Worm (Caenorhabditis elegans) whole organism, young adult: Measurements from ENCODE around the gene R07E5.11.

Experiments used
- B0019.2 ChIP-seq: fragments of 200-800 bp; sonication (Bioruptor generic); conservative IDR thresholded peaks from 2 replicates; pipeline ENCODE4 v1.3.6; 2022; ENCODE audit warnings: missing genetic modification reagents, missing genetic modification characterization, missing compliant biosample characterization
- C06A6.2 ChIP-seq: fragments of 200-800 bp; sonication (Bioruptor generic); conservative IDR thresholded peaks from 2 replicates; pipeline ENCODE4 v1.3.6; 2022; ENCODE audit warnings: missing genetic modification characterization, missing compliant biosample characterization
- F10E7.11 ChIP-seq: sonication (generic microtip); optimal IDR thresholded peaks from 2 replicates; lab custom pipeline; 2017; ENCODE audit warnings: mild to moderate bottlenecking, missing genetic modification characterization, moderate library complexity, missing compliant biosample characterization
- F23B12.7 ChIP-seq: sonication (generic microtip); optimal IDR thresholded peaks from 2 replicates; lab custom pipeline; 2017; ENCODE audit warnings: missing genetic modification characterization, mild to moderate bottlenecking, missing compliant biosample characterization, antibody characterized with exemption, moderate library complexity; ENCODE audit not compliant: insufficient read depth
- F37B4.10 ChIP-seq: fragments of 200-800 bp; sonication (Bioruptor generic); IDR thresholded peaks from 2 replicates; pipeline ENCODE4 v1.3.6; 2022; ENCODE audit warnings: missing genetic modification characterization, missing compliant biosample characterization
- K11D2.4 ChIP-seq: fragments of 200-800 bp; sonication (Bioruptor generic); IDR thresholded peaks from 2 replicates; pipeline ENCODE4 v1.3.6; 2022; ENCODE audit warnings: missing genetic modification reagents, missing genetic modification characterization, missing compliant biosample characterization
- T07F8.4 ChIP-seq: sonication (generic microtip); optimal IDR thresholded peaks from 2 replicates; lab custom pipeline; 2016; ENCODE audit warnings: mild to moderate bottlenecking, missing genetic modification characterization, moderate library complexity, missing compliant biosample characterization
- ZK185.1 ChIP-seq: sonication (generic microtip); optimal IDR thresholded peaks from 2 replicates; lab custom pipeline; 2016; ENCODE audit warnings: mild to moderate bottlenecking, missing genetic modification characterization, missing compliant biosample characterization; ENCODE audit not compliant: poor library complexity, severe bottlenecking
- aptf-3 ChIP-seq: fragments of 200-800 bp; sonication (Bioruptor generic); IDR thresholded peaks from 2 replicates; pipeline ENCODE4 v1.3.6; 2022; ENCODE audit warnings: missing genetic modification characterization, missing compliant biosample characterization
- athp-1 ChIP-seq: sonication (generic microtip); optimal IDR thresholded peaks from 2 replicates; lab custom pipeline; 2017; ENCODE audit warnings: mild to moderate bottlenecking, missing genetic modification characterization, missing compliant biosample characterization
- attf-6 ChIP-seq: fragments of 200-800 bp; sonication (Bioruptor generic); IDR thresholded peaks from 2 replicates; pipeline ENCODE4 v1.3.6; 2022; ENCODE audit warnings: missing genetic modification reagents, missing genetic modification characterization, missing compliant biosample characterization
- bed-2 ChIP-seq: fragments of 200-800 bp; sonication (Bioruptor generic); IDR thresholded peaks from 2 replicates; pipeline ENCODE4 v1.3.6; 2022; ENCODE audit warnings: missing genetic modification reagents, missing genetic modification characterization, missing compliant biosample characterization
- cebp-1 ChIP-seq, 2 experiments: fragments of 200-800 bp in 1 of 2; sonication (Bioruptor generic) in 1 of 2; sonication (generic microtip) in 1 of 2; IDR thresholded peaks in 1 of 2; optimal IDR thresholded peaks in 1 of 2; 2 replicates each; pipeline versions ENCODE4 v1.3.6 to Lab custom; 2017 to 2022; ENCODE audit warnings: missing compliant biosample characterization in 2 of 2, missing genetic modification characterization in 2 of 2, mild to moderate bottlenecking in 1 of 2, missing genetic modification reagents in 1 of 2, moderate library complexity in 1 of 2
- ceh-91 ChIP-seq: fragments of 200-800 bp; sonication (Bioruptor generic); IDR thresholded peaks from 2 replicates; pipeline ENCODE4 v1.3.6; 2022; ENCODE audit warnings: missing genetic modification reagents, missing genetic modification characterization, missing compliant biosample characterization
- chd-7 ChIP-seq: sonication (generic microtip); optimal IDR thresholded peaks from 2 replicates; lab custom pipeline; 2016; ENCODE audit warnings: mild to moderate bottlenecking, missing genetic modification characterization, moderate library complexity, missing compliant biosample characterization
- die-1 ChIP-seq: sonication (generic microtip); optimal IDR thresholded peaks from 2 replicates; lab custom pipeline; 2016; ENCODE audit warnings: missing genotype, mild to moderate bottlenecking, missing genetic modification characterization, missing compliant biosample characterization
- egl-44 ChIP-seq: fragments of 200-800 bp; sonication (Bioruptor generic); IDR thresholded peaks from 2 replicates; pipeline ENCODE4 v1.3.6; 2022; ENCODE audit warnings: missing genetic modification reagents, missing genetic modification characterization, missing compliant biosample characterization
- him-1 ChIP-seq: sonication (generic microtip); optimal IDR thresholded peaks from 2 replicates; lab custom pipeline; 2016; ENCODE audit warnings: missing genotype, missing genetic modification reagents, missing genetic modification characterization, missing compliant biosample characterization
- hmg-1.2 ChIP-seq: fragments of 200-800 bp; sonication (Bioruptor generic); IDR thresholded peaks from 2 replicates; pipeline ENCODE4 v1.3.6; 2022; ENCODE audit warnings: missing genetic modification reagents, missing genetic modification characterization, missing compliant biosample characterization
- lin-35 ChIP-seq, 3 experiments: fragments of 150-350 bp in 2 of 3; sonication (generic microtip) in 1 of 3; optimal IDR thresholded peaks; 2 replicates each; lab custom pipeline; 2014 to 2018; ENCODE audit warnings: missing biosample characterization in 3 of 3, missing genetic modification characterization in 3 of 3, missing genetic modification reagents in 3 of 3
- lin-40 ChIP-seq: sonication (generic microtip); optimal IDR thresholded peaks from 2 replicates; lab custom pipeline; 2016; ENCODE audit warnings: missing genetic modification characterization, mild to moderate bottlenecking, missing compliant biosample characterization, missing genotype, missing genetic modification reagents
- lin-54 ChIP-seq: fragments of 200-800 bp; sonication (Bioruptor generic); optimal IDR thresholded peaks from 2 replicates; lab custom pipeline; 2018; ENCODE audit warnings: mild to moderate bottlenecking, missing genetic modification characterization, missing compliant biosample characterization
- lsl-1 ChIP-seq: fragments of 200-800 bp; sonication (Bioruptor generic); optimal IDR thresholded peaks from 2 replicates; lab custom pipeline; 2018; ENCODE audit warnings: mild to moderate bottlenecking, missing genetic modification characterization, moderate library complexity, missing compliant biosample characterization
- madf-6 ChIP-seq: fragments of 200-800 bp; sonication (Bioruptor generic); IDR thresholded peaks from 2 replicates; pipeline ENCODE4 v1.3.6; 2022; ENCODE audit warnings: missing genetic modification reagents, missing genetic modification characterization, missing compliant biosample characterization
- mcd-1 ChIP-seq: fragments of 200-800 bp; sonication (Bioruptor generic); IDR thresholded peaks from 2 replicates; pipeline ENCODE4 v1.3.6; 2022; ENCODE audit warnings: missing genetic modification reagents, missing genetic modification characterization, missing compliant biosample characterization
- nfya-2 ChIP-seq: fragments of 200-800 bp; sonication (Bioruptor generic); IDR thresholded peaks from 2 replicates; pipeline ENCODE4 v1.3.6; 2022; ENCODE audit warnings: missing genetic modification reagents, missing genetic modification characterization, missing compliant biosample characterization
- nhr-120 ChIP-seq: fragments of 200-800 bp; sonication (Bioruptor generic); IDR thresholded peaks from 2 replicates; pipeline ENCODE4 v1.3.6; 2022; ENCODE audit warnings: missing genetic modification characterization, missing compliant biosample characterization
- nhr-179 ChIP-seq: sonication (generic microtip); optimal IDR thresholded peaks from 2 replicates; lab custom pipeline; 2016; ENCODE audit warnings: mild to moderate bottlenecking, missing genetic modification characterization, missing compliant biosample characterization
- nhr-80 ChIP-seq: sonication (generic microtip); optimal IDR thresholded peaks from 2 replicates; lab custom pipeline; 2016; ENCODE audit warnings: missing genetic modification characterization, missing compliant biosample characterization
- pbrm-1 ChIP-seq: fragments of 200-800 bp; sonication (Bioruptor generic); IDR thresholded peaks from 2 replicates; pipeline ENCODE4 v1.3.6; 2022; ENCODE audit warnings: missing genetic modification reagents, missing genetic modification characterization, missing compliant biosample characterization
- rcor-1 ChIP-seq: fragments of 200-800 bp; sonication (Bioruptor generic); IDR thresholded peaks from 2 replicates; pipeline ENCODE4 v1.3.6; 2022; ENCODE audit warnings: missing genetic modification reagents, missing genetic modification characterization, missing compliant biosample characterization
- rec-8 ChIP-seq, 2 experiments: sonication (generic microtip); optimal IDR thresholded peaks; 2 replicates each; lab custom pipeline; 2016; ENCODE audit warnings: mild to moderate bottlenecking in 2 of 2, missing genetic modification characterization in 2 of 2, missing genetic modification reagents in 2 of 2, missing genotype in 2 of 2, missing biosample characterization in 1 of 2, missing compliant biosample characterization in 1 of 2, moderate library complexity in 1 of 2
- rpc-1 ChIP-seq, 2 experiments: fragments of 150-350 bp in 1 of 2; sonication (generic microtip) in 1 of 2; optimal IDR thresholded peaks; 2 replicates each; lab custom pipeline; 2014 to 2018; ENCODE audit warnings: missing biosample characterization in 1 of 2, missing genetic modification characterization in 1 of 2, missing genetic modification reagents in 1 of 2, missing genotype in 1 of 2
- snpc-3.4 ChIP-seq: sonication (generic microtip); optimal IDR thresholded peaks from 2 replicates; lab custom pipeline; 2017; ENCODE audit warnings: missing genetic modification characterization, mild to moderate bottlenecking, missing compliant biosample characterization, antibody characterized with exemption, moderate library complexity, missing genotype, missing genetic modification reagents
- snpc-4 ChIP-seq, 5 experiments: fragments of 150-350 bp in 1 of 5; sonication (generic microtip) in 4 of 5; optimal IDR thresholded peaks; 2 replicates each; lab custom pipeline; 2014 to 2018; ENCODE audit warnings: missing genetic modification characterization in 5 of 5, missing biosample characterization in 3 of 5, antibody characterized with exemption in 2 of 5, mild to moderate bottlenecking in 2 of 5, missing compliant biosample characterization in 2 of 5, missing genotype in 2 of 5, moderate library complexity in 2 of 5, missing genetic modification reagents in 1 of 5
- tbp1 ChIP-seq: fragments of 200-800 bp; sonication (Bioruptor generic); optimal IDR thresholded peaks from 2 replicates; lab custom pipeline; 2018; ENCODE audit warnings: mild to moderate bottlenecking, missing genetic modification characterization, missing compliant biosample characterization
- xnd-1 ChIP-seq: sonication (generic microtip); optimal IDR thresholded peaks from 2 replicates; lab custom pipeline; 2016; ENCODE audit warnings: missing genotype, missing genetic modification reagents, missing genetic modification characterization, missing compliant biosample characterization
- ztf-25 ChIP-seq: fragments of 200-800 bp; sonication (Bioruptor generic); IDR thresholded peaks from 2 replicates; pipeline ENCODE4 v1.3.6; 2022; ENCODE audit warnings: missing genetic modification reagents, missing genetic modification characterization, missing compliant biosample characterization
- ztf-26 ChIP-seq: sonication (generic microtip); optimal IDR thresholded peaks from 2 replicates; lab custom pipeline; 2017; ENCODE audit warnings: missing genetic modification characterization, missing compliant biosample characterization
- ztf-28 ChIP-seq: fragments of 200-800 bp; sonication (Bioruptor generic); IDR thresholded peaks from 2 replicates; pipeline ENCODE4 v1.3.6; 2022; ENCODE audit warnings: missing genetic modification reagents, missing genetic modification characterization, missing compliant biosample characterization

Gene R07E5.11

DNA sequence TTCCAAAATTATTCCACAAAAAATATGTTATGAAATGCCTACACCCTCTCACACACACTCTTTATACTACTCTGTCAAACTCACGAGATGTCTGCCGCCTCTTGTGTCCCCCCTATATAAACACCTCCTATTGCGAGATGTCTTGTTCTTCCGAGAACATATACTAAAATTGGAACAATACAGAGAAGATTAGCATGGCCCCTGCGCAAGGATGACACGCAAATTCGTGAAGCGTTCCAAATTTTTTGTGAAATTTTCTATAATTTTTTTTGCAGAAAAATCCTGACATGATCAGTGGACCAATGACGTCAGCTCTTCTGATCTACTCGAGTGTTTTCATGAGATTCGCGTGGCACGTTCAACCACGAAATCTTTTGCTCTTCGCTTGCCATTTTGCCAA lies 994 bp downstream of the R07E5.11 start (continued):
- TF ChIP-seq rcor-1 (GFP tag; lab: Robert Waterston, UW): peak; percentile 74
- peak; percentile 50 for TF ChIP-seq rpc-1 (optimal IDR thresholded peaks at IDR 0.05; lab: Kevin White, UChicago)
- peak; percentile 70 for TF ChIP-seq rpc-1 (tag; optimal IDR thresholded peaks at IDR 0.05; lab: Kevin White, UChicago)
- TF ChIP-seq ztf-25 (GFP tag; lab: Robert Waterston, UW): 0 out of 2 replicates have a peak, but pooled peaks have one; percentile 55
- 0 out of 2 replicates have a peak, but pooled peaks have one; percentile 35 for TF ChIP-seq K11D2.4 (GFP tag; lab: Robert Waterston, UW)
- peak; percentile 38 for TF ChIP-seq ZK185.1
- peak; percentile 68 for TF ChIP-seq madf-6 (GFP tag; lab: Robert Waterston, UW)
- TF ChIP-seq pbrm-1: peak; percentile 58; the same call in 1 of the 2 replicates
- TF ChIP-seq, all 124 proteins: peak for 41; not testable (repeated sequence) for 83

DNA sequence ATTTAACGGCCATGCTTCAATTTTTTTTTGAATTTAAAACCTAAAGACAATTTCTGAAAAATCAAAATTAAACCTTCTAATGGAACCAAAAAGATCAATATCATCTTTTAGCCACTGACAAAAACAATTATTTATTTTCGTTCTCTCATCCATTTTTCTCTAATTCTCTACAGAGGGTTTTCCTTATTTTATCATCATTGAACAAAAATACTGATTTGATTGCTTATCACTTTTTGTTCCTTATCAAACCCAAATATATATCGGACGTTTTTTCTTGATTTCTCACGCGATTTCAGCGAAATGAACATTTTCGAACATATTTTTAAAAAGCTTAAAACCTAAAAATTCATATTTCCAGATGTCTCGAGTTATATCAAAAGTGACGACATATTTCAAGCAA lies 1.9 kb downstream of the R07E5.11 start, which contains the start of gene mpc-1:
Gene mpc-1 (plus strand): TSS at position 359 of the 400 bp plus-strand sequence.
- TF ChIP-seq nhr-80 (peak; percentile 52), ztf-28 (GFP tag; lab: Robert Waterston, UW) (no peak)

DNA sequence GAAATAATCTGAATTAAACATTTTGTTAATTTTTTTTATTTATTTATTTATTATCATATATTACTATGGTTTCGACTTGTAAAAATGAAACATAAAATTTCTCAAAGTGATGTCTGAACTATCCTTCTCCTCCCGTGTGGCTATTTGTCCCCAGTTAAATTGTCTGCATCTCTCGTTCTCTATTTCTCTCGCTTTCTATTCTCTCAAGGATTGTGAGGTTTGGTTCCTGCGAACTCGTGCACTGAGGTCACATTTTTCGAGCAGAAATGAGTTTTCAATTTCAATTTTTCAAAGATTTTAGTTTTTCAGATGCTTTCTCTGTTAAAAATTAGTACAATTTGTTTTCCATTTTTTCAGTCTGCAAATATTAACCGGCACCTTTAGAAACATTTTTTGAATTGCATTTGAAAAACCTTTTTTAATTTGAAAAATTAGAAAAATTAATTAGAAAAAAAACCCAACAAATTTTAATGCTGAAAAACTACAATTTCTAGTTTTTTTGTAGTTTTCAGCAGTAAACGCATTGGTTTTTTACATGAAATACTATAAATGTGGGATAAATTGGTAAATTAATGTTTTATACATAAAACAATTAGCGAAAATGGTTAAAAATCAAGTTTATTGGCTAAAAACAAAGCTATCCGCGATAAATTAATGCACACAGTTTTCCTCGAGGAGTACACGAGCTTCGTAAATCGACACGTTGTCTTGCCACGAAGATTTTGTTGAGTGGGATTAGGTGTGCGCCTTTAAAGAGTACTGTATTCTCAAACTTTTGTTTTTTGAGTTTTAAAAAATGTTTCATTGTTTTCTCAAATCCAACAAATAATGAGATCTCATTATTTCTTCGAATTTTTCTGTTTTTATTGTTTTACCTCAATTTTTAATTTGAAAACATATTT lies 2.7 kb downstream of the R07E5.11 start:
- TF ChIP-seq F10E7.11 (tag; lab: Kevin White, UChicago) (no peak), hmg-1.2 (GFP tag; lab: Robert Waterston, UW) (peak; percentile 45; the same call in 1 of the 2 replicates), him-1 (tag; lab: Kevin White, UChicago) (peak; percentile 40), lsl-1 (GFP tag; lab: Kevin White, UChicago) (peak; percentile 72), nhr-120 (no peak), tbp1 (GFP tag; lab: Kevin White, UChicago) (peak; percentile 30), B0019.2 (peak; percentile 90), chd-7 (tag; lab: Kevin White, UChicago) (no peak), T07F8.4 (tag; lab: Kevin White, UChicago) (no peak), attf-6 (GFP tag; lab: Robert Waterston, UW) (no peak), nhr-179 (no peak), ztf-25 (GFP tag; lab: Robert Waterston, UW) (no peak), cebp-1 (GFP tag; IDR thresholded peaks at IDR 0.05; lab: Robert Waterston, UW) (no peak), cebp-1 (tag; optimal IDR thresholded peaks at IDR 0.05; lab: Kevin White, UChicago) (peak; percentile 45), rec-8 (tag; optimal IDR thresholded peaks at IDR 0.05; lab: Kevin White, UChicago) (no peak), egl-44 (GFP tag; lab: Robert Waterston, UW) (no peak), madf-6 (GFP tag; lab: Robert Waterston, UW) (peak; percentile 48; the same call in 1 of the 2 replicates), athp-1 (tag; lab: Kevin White, UChicago) (no peak), ceh-91 (GFP tag; lab: Robert Waterston, UW) (no peak), F37B4.10 (GFP tag; lab: Robert Waterston, UW) (no peak), bed-2 (GFP tag; lab: Robert Waterston, UW) (no peak), snpc-3.4 (tag; lab: Kevin White, UChicago) (peak; percentile 55), die-1 (tag; lab: Kevin White, UChicago) (no peak), aptf-3 (GFP tag; lab: Robert Waterston, UW) (no peak), ztf-26 (no peak), lin-35 (GFP tag; optimal IDR thresholded peaks at IDR 0.05; lab: Kevin White, UChicago) (no peak), F23B12.7 (tag; lab: Kevin White, UChicago) (peak; percentile 21), lin-54 (GFP tag; lab: Kevin White, UChicago) (peak; percentile 23), snpc-4 (GFP tag; optimal IDR thresholded peaks at IDR 0.05; lab: Kevin White, UChicago) (no peak), snpc-4 (tag; optimal IDR thresholded peaks at IDR 0.05; lab: Kevin White, UChicago) (peak in 2 of 4 experiments; percentile 3 to 6), nhr-80 (peak; percentile 33), nfya-2 (GFP tag; lab: Robert Waterston, UW) (no peak), lin-40 (peak; percentile 10), mcd-1 (GFP tag; lab: Robert Waterston, UW) (no peak), xnd-1 (tag; lab: Kevin White, UChicago) (peak; percentile 45), C06A6.2 (GFP tag; lab: Robert Waterston, UW) (no peak)
